Worm (Caenorhabditis elegans): ENCODE data around the gene Y42H9AR.5.

Y42H9AR.5 gene

DNA sequence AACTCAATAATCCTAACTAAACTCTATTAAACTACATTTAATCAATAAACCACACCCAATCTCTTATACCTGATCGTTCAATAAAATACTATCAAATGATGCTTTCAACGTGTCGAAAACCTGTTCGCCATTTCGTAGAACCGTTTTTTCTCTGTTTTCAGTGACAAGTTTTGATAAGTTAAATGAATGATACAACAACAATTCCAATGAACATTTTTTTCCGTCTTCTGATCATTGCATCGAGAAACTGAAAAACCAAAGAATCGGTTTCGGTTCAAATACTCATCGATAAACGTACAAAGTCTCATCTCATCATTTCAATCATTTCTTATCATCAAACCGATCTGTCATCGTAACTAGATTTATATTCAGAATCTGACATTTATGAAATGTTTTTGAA, 865 bp downstream of the Y42H9AR.5 start (continued):
- TF ChIP-seq daf-16 (GFP tag; optimal IDR thresholded peaks at IDR 0.05): no peak
- no peak for TF ChIP-seq daf-16 (tag; optimal IDR thresholded peaks at IDR 0.05)
- no peak for TF ChIP-seq php-3 (GFP tag; IDR thresholded peaks at IDR 0.05)

DNA sequence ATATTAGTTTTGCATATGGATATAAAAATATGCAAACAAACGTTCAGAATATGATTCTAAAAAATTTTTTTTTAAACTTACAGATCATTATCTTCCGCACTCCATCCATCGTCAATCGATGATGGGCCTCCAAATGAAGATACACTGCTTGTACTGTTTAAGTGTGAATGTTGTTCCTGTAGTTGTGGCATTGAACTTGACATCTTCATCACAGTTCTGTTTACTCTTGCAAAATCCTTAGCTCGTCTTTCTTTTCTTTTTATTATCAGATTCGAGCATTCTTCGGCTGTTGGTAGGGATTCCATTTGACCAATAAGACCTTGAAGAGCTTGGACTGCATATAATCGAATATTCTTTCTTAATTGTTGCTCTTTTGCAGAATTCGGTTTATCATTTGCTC, 2.8 kb downstream of the Y42H9AR.5 start:
- TF ChIP-seq unc-62 (GFP tag; optimal IDR thresholded peaks at IDR 0.05 in 1 of 2): peak in 1 of 2 experiments; percentile 94
- TF ChIP-seq unc-62 (tag; optimal IDR thresholded peaks at IDR 0.05): no peak
- TF ChIP-seq lsy-2 (tag; optimal IDR thresholded peaks at IDR 0.05): no peak
- no peak for TF ChIP-seq php-3 (GFP tag; IDR thresholded peaks at IDR 0.05)
- no peak for TF ChIP-seq mes-2 (tag; optimal IDR thresholded peaks at IDR 0.05; ENCODE audit: poor library complexity, severe bottlenecking)

DNA sequence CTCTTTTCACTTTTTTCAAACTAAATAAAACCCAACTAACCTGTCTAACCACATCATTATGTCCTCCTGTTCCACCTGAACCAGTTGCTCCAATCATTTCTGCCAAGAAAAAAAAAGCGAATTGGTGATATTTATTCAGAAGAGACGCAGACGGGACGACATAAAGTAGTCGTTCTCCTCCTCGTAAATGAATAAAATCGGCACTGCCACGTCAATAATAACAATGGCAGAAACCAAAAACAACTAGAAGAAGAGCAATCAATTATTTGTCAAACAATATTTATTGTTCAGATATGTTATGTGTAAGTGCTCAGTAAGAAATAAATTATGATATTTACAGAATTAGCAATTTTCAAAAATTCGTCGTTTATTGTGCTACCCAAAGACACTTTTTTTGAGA, 5.2 kb downstream of the Y42H9AR.5 start, which contains the start of gene rabs-5:
rabs-5 (minus strand) TSS at position 101 of the 400 bp plus-strand sequence.
- TF ChIP-seq F49E8.2 (tag; optimal IDR thresholded peaks at IDR 0.05; ENCODE audit: borderline replicate concordance): no peak
- no peak for TF ChIP-seq madf-9 (GFP tag; conservative IDR thresholded peaks at IDR 0.05)
- TF ChIP-seq nhr-102 (tag; optimal IDR thresholded peaks at IDR 0.05): no peak
- no peak for TF ChIP-seq tra-1 (GFP tag; IDR thresholded peaks at IDR 0.05)
- TF ChIP-seq ces-1 (GFP tag; optimal IDR thresholded peaks at IDR 0.05): no peak
- TF ChIP-seq F44E2.7 (GFP tag; IDR thresholded peaks at IDR 0.05): no peak
- TF ChIP-seq nhr-76 (tag; optimal IDR thresholded peaks at IDR 0.05): no peak
- no peak for TF ChIP-seq hlh-30 (tag; optimal IDR thresholded peaks at IDR 0.05; ENCODE audit: insufficient read depth)
- TF ChIP-seq zip-11 (GFP tag; IDR thresholded peaks at IDR 0.05): no peak
- TF ChIP-seq lin-1 (GFP tag; IDR thresholded peaks at IDR 0.05): no peak
- no peak for TF ChIP-seq daf-12 (tag; optimal IDR thresholded peaks at IDR 0.05)
- no peak for TF ChIP-seq snpc-4 (tag; optimal IDR thresholded peaks at IDR 0.05)
- TF ChIP-seq gei-8 (GFP tag; optimal IDR thresholded peaks at IDR 0.05): no peak
- TF ChIP-seq zfp-3 (GFP tag; conservative IDR thresholded peaks at IDR 0.05): no peak
- no peak for TF ChIP-seq F26F4.8 (GFP tag; conservative IDR thresholded peaks at IDR 0.05)
- TF ChIP-seq ceh-20 (GFP tag; IDR thresholded peaks at IDR 0.05): no peak
- TF ChIP-seq lin-29 (GFP tag; IDR thresholded peaks at IDR 0.05): no peak

- TF ChIP-seq mdt-29 (GFP tag; IDR thresholded peaks at IDR 0.05) (no peak), saeg-2 (GFP tag; IDR thresholded peaks at IDR 0.05) (no peak), spr-3 (GFP tag; optimal IDR thresholded peaks at IDR 0.05) (no peak), aly-2 (tag; optimal IDR thresholded peaks at IDR 0.05) (no peak), ctbp-1 (GFP tag; IDR thresholded peaks at IDR 0.05) (peak; percentile 33; the same call in 1 of the 2 replicates), hlh-30 (tag; optimal IDR thresholded peaks at IDR 0.05; ENCODE audit: insufficient read depth) (peak; percentile 9), Y48G9A.11 (GFP tag; IDR thresholded peaks at IDR 0.05) (no peak), lir-3 (tag; optimal IDR thresholded peaks at IDR 0.05) (no peak), zfp-3 (GFP tag; conservative IDR thresholded peaks at IDR 0.05) (no peak), madf-5 (GFP tag; IDR thresholded peaks at IDR 0.05) (no peak), cey-2 (tag; optimal IDR thresholded peaks at IDR 0.05; ENCODE audit: borderline replicate concordance, insufficient read depth) (no peak), unc-39 (tag; optimal IDR thresholded peaks at IDR 0.05) (no peak), dmd-9 (GFP tag; IDR thresholded peaks at IDR 0.05) (no peak), ama-1 (optimal IDR thresholded peaks at IDR 0.05) (no peak), hif-1 (tag; optimal IDR thresholded peaks at IDR 0.05) (no peak), ztf-11 (tag; optimal IDR thresholded peaks at IDR 0.05) (no peak), nhr-77 (tag; optimal IDR thresholded peaks at IDR 0.05) (peak; percentile 3), nhr-25 (tag; optimal IDR thresholded peaks at IDR 0.05; ENCODE audit: borderline replicate concordance, insufficient read depth) (no peak), skn-1 (tag; optimal IDR thresholded peaks at IDR 0.05) (no peak), T20F7.1 (GFP tag; optimal IDR thresholded peaks at IDR 0.05) (no peak), nhr-10 (tag; optimal IDR thresholded peaks at IDR 0.05) (no peak), nhr-11 (tag; optimal IDR thresholded peaks at IDR 0.05) (no peak), nhr-6 (tag; optimal IDR thresholded peaks at IDR 0.05) (peak; percentile 5), hlh-11 (tag; optimal IDR thresholded peaks at IDR 0.05) (peak; percentile 70), T26A8.4 (GFP tag; IDR thresholded peaks at IDR 0.05) (no peak), daf-8 (GFP tag; IDR thresholded peaks at IDR 0.05) (no peak)
These were observed 9.9 kb downstream of the Y42H9AR.5 start, which contains the start of gene Y42H9AR.4 for ce11 chrIV:8112187-8112586. Y42H9AR.4 (minus strand) TSS chrIV:8112218.

Measured in whole organism, L4 larva.